Fruit fly (Drosophila melanogaster) S2 (cell line): ENCODE data around the gene CG11456.

Experiments used
- CG8478 ChIP-seq: fragments of >200 bp; optimal IDR thresholded peaks from 2 replicates; lab custom pipeline; 2018
- CTCF ChIP-seq, 2 experiments: fragments of >200 bp; optimal IDR thresholded peaks; 2 replicates each; lab custom pipeline; 2018

Gene CG11456

dm6 chr3L:20841465-20842109, at the start of gene CG11456, which contains the start of gene CSN3:
CG11456 (plus strand) TSS chr3L:20841987.
CSN3 (minus strand) TSS chr3L:20841576.
- peak; percentile 88 to 90 for TF ChIP-seq CTCF (optimal IDR thresholded peaks at IDR 0.05; lab: Kevin White, UChicago)
- no peak for TF ChIP-seq CG8478 (lab: Kevin White, UChicago)

DNA sequence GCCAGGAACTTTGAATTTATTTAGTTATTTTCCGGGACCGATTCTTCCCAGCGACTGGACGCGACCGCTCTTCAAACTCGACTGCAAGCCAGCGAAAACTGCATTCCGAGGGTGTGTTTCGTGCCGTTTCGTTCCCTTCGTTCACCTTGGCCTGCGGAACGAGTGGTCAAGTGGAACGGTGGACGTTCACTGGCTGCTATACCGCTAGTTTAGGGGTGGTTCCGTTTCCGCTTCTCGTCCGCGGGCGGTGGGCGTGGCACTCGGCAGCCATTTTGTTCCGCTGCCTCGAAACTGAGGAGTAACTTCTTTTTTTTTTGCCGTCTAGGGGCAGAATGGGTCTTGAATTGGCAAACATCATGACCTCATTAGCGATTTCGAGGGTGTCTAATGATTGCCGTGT, 49.1 kb upstream of the CG11456 start, which contains the start of gene Six4:
TSS of gene Six4 (minus strand) at position 85 of the 400 bp plus-strand sequence.
- TF ChIP-seq CG8478 (lab: Kevin White, UChicago): no peak
- TF ChIP-seq CTCF (optimal IDR thresholded peaks at IDR 0.05; lab: Kevin White, UChicago): no peak

DNA sequence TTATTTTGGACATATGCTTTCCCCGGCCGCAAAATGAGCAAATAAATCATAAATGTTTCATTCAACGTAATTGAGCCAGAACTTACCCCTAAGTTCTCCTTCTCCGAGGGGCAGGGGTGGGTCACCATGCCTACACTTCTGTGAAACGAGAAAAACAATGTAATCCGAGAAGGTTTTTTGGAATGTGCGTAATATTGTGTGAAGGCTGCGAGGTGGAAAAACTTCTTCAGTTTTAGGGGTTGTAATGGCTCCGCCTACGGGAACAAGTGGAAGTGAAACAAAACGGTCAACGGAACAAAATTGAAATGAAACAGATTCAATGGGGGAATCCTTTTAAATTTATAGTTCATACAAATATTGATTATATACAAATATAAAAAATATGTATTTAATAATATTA, 45.0 kb upstream of the CG11456 start:
- no peak for TF ChIP-seq CTCF (optimal IDR thresholded peaks at IDR 0.05; lab: Kevin White, UChicago)
- TF ChIP-seq CG8478 (lab: Kevin White, UChicago): no peak

dm6 chr3L:20797379-20797778, 44.4 kb upstream of the CG11456 start:
- TF ChIP-seq CG8478 (lab: Kevin White, UChicago) (no peak), CTCF (optimal IDR thresholded peaks at IDR 0.05; lab: Kevin White, UChicago) (no peak)

DNA sequence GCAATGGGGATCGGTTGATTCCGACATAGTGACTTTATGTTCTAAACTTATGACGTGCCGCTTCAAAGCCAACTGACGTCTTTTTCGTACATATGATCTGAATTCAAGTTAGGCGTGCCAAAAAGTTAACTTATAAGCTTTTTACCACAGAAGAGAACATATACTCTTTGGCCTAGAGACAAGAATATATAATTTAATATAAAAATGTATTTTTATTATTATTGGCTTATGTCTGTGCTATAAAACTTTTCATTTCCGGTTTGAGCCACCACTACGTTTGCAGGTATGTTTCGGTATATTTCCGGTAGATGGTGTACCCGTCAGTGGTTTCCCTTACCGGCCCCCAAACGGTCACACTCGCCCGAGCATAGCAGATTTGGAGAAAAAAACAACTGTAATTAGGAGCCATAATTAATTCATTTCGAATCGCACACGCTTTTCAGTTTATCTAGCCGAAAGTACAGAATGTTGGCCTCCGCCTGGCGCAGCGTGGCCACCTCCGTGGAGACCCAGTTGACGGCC, 43.4 kb upstream of the CG11456 start, which contains the start of the genes CG3698 and tzn:
TSS of gene CG3698 (minus strand) at position 51 of the 522 bp plus-strand sequence.
TSS of gene tzn (plus strand) at position 321 of the 522 bp plus-strand sequence.
- TF ChIP-seq CTCF (optimal IDR thresholded peaks at IDR 0.05; lab: Kevin White, UChicago): peak; percentile 86 to 91
- no peak for TF ChIP-seq CG8478 (lab: Kevin White, UChicago)

DNA sequence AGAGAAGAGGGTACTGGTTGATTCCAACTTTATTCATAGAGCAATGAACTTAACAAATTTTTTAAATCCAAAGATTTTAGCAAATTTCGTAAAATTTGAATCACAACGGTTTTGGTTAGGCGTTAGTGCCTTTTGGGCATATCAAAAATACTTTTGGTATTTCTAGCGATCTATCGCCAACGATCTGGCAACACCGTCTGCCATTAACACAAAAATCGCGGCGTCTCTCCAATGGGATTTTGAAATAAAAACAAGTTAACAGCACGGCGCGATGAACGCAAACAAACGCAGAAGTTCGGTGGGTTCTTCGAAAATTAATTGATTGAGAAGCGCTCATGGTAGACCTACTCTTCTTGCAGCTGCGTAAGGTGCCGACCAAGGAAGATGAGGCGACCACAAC, 41.6 kb upstream of the CG11456 start, which contains the start of gene Spc105R:
TSS of gene Spc105R (plus strand) at position 203 of the 400 bp plus-strand sequence.
- TF ChIP-seq CTCF (optimal IDR thresholded peaks at IDR 0.05; lab: Kevin White, UChicago): peak; percentile 3 to 32
- no peak for TF ChIP-seq CG8478 (lab: Kevin White, UChicago)

DNA sequence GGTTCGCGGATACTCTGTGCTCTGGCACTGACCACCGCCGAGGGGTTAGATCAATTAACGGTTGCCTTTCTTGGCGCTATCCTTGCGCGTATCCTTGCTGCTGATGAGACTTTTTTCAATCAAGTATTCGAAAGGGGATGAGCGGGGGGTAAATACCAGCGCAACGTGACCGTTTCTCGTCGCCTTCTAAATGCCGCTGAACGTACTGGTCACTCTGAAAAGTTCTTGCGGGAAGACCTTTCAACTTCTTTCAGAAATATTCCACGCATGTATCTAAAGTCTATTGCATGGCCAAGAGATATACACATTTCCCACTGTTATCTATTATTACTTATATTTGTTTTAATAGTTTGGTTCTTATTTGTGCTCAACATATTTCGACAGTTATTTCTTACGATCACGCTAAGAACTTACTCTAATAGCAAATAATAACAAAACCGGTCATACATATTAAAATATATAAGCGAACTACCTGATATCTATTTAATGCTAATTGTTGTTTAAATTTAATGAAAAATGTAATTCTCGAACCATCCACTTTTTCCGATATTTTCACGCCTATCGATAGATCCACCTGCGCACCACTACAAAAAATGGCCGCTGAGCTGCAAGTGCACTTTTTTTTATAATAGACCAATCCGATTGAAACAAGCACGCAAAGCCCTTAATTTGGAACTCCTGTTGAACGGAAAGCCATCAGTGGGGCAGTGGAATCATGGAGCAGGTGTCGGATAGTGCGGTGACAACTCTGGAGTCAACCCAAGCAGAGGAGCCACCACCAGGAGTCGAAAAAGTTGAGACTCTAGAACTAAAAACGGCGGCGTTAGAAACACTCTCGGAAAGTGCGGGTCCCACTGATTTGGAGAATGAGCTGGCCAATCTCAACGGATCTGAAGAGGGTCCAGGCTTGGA, 32.4 kb upstream of the CG11456 start, which contains the start of the genes CG3634 and HIPP1:
TSS of gene CG3634 (minus strand) at position 185 of the 912 bp plus-strand sequence.
TSS of gene HIPP1 (plus strand) at position 582 of the 912 bp plus-strand sequence.
- no peak for TF ChIP-seq CG8478 (lab: Kevin White, UChicago)
- no peak for TF ChIP-seq CTCF (optimal IDR thresholded peaks at IDR 0.05; lab: Kevin White, UChicago)

DNA sequence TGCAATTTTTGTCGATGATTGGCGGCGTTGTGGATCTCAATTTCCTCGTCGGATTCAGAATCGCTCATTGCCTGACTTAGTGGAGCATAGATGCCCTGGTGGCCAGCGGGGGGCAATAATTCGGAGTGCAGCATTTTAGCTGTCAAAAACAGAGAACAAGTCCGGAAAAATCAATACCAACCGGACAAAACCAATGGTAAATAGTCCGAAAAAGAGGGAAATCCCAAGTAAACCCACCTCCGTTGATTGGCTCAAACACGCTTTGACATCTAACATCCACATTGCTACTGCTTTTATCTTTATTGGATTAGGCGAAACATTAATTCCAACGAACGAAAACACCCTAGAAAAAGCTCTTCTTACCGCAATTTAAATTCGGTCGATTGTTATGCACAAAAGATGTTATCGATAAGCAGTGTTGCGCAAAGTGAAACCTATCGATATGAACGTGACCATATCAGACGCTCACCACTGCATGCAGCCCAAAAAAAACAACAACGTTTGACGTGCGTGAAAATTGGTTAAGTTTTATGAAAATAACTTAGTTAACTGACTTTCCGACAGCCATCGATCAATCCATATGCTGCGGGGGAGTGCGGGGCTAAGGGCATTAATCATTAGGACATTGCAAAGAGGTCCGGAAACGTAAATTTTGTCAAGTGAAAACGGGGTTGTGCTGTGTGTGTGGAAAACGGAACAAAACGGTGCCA, 26.0 kb upstream of the CG11456 start, which contains the start of the genes CG3618 and Pka-R1:
TSS of gene CG3618 (minus strand) at position 410 of the 710 bp plus-strand sequence.
TSS of gene Pka-R1 (plus strand) at position 453 of the 710 bp plus-strand sequence.
- TF ChIP-seq CG8478 (lab: Kevin White, UChicago): no peak
- no peak for TF ChIP-seq CTCF (optimal IDR thresholded peaks at IDR 0.05; lab: Kevin White, UChicago)

dm6 chr3L:20817927-20818326, 23.9 kb upstream of the CG11456 start, which contains the start of gene Mst77F:
Mst77F (minus strand) TSS chr3L:20818027.
- TF ChIP-seq CG8478 (lab: Kevin White, UChicago): no peak
- TF ChIP-seq CTCF (optimal IDR thresholded peaks at IDR 0.05; lab: Kevin White, UChicago): no peak

dm6 chr3L:20823206-20823803, 18.5 kb upstream of the CG11456 start:
- TF ChIP-seq CG8478 (lab: Kevin White, UChicago): no peak
- TF ChIP-seq CTCF (optimal IDR thresholded peaks at IDR 0.05; lab: Kevin White, UChicago): no peak

DNA sequence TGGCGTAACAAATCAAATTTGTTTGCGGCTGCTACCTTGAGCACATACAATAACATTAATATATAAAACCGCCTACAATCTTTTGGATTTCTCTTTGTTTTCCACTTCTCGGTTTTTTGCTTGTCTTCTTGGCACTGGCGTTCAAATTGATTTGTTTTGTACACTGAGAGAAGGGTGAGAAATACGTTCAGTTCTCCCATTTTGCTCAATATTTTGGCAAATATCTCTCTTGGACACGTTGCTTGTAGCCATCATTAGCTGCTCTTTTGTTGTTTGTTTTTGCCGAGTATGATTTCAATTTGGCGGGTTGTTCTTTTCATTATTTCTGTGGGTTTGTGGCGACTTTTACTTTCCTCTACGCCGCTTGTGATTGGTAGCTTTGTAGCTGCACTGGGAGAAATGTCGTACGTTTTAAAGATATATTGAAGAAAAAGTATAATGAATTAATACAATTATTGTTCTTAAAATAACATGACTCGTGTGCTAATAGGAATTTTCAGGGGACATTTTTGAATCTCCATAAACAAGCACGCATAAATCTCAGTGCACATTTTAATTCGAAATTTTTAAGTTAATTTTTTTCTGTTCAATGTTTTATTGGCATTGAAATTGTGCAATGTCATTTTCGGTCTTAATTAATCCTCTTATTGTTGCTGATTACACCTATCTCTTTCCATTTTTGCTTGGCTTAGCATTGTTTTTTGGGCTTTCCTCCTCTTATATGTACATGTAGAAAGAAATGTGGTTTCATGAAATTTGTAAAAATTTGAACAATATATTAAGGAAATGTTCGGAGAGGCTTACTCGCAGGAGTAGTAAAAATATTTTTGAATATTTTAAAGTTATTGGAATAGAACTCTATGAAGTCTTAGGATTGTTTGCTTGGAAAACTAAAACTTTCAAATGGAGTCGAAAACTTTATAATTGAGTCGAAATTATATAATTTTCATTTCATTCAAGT, 14.6 kb upstream of the CG11456 start:
- no peak for TF ChIP-seq CG8478 (lab: Kevin White, UChicago)
- TF ChIP-seq CTCF (optimal IDR thresholded peaks at IDR 0.05; lab: Kevin White, UChicago): no peak

DNA sequence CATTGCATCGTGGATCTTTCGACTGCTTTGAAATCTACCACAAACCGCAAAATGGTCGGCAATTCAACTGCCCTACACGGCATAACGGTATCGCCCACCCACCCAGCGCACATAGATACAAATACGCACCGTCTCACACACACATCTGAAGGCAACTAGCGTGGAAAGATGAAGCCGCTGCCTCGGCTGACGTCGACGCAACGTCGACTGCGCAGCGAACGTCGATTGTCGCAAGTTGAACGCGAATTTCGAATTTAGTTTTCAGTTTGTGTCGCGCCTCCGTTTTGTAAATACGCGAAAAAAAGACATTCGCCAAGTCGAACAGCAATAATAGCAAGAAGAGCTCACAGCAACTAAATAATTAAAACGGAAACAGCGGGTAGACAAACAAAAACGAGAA, 13.8 kb upstream of the CG11456 start:
- no peak for TF ChIP-seq CG8478 (lab: Kevin White, UChicago)
- TF ChIP-seq CTCF (optimal IDR thresholded peaks at IDR 0.05; lab: Kevin White, UChicago): no peak
